Worm (Caenorhabditis elegans): ENCODE results near the gene gldi-8.

DNA sequence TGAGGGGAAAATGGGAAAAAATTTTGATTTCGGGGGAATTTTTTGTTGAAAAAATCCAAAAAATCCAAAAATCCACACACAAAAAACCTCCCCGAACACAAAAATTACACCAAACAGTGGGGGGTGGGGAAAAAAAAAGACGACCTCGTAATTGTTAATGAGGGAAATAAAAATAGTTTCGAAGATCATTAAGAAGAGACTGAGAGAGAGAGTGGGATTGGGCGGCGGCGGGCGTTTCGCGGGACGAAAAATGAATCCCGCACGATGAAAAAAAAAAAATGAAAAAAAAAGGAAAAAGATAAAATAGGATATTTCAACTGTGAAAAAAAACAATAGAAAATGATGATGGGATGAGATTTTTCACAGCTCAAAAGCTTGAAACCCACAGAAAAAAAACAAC, at the start of gene gldi-8:
- TF ChIP-seq R02D3.7 (tag; optimal IDR thresholded peaks at IDR 0.05) (no peak), lin-13 (GFP tag; optimal IDR thresholded peaks at IDR 0.05) (no peak), unc-62 (GFP tag; optimal IDR thresholded peaks at IDR 0.05) (no peak), elt-1 (tag; optimal IDR thresholded peaks at IDR 0.05) (no peak), unc-39 (tag; optimal IDR thresholded peaks at IDR 0.05) (no peak), peb-1 (tag; optimal IDR thresholded peaks at IDR 0.05) (no peak), skn-1 (tag; optimal IDR thresholded peaks at IDR 0.05) (no peak), zag-1 (tag; optimal IDR thresholded peaks at IDR 0.05) (no peak)

All from whole organism, L2 larva.